Fruit fly (Drosophila melanogaster) whole organism, embryonic: ENCODE measurements around the gene Argk1.

ENCODE experiments used
- Atf-2 ChIP-seq: fragments of 200-800 bp; sonication (Bioruptor generic); optimal IDR thresholded peaks from 2 replicates; lab custom pipeline; 2016; ENCODE audit warnings: missing biosample characterization, missing genetic modification characterization
- Blimp-1 ChIP-seq: fragments of 200-800 bp; sonication (Bioruptor generic); optimal IDR thresholded peaks from 3 replicates; lab custom pipeline; 2018; ENCODE audit warnings: missing biosample characterization, missing genetic modification characterization, mild to moderate bottlenecking, moderate library complexity, missing genetic modification reagents
- CG10543 ChIP-seq: fragments of 200-800 bp; sonication (Bioruptor generic); optimal IDR thresholded peaks from 3 replicates; lab custom pipeline; 2017; ENCODE audit warnings: missing biosample characterization, mild to moderate bottlenecking, missing genetic modification characterization, moderate library complexity
- CG11723 ChIP-seq: fragments of 200-800 bp; sonication (Bioruptor generic); optimal IDR thresholded peaks from 2 replicates; lab custom pipeline; 2017; ENCODE audit warnings: missing biosample characterization, mild to moderate bottlenecking, missing genetic modification characterization
- CG12299 ChIP-seq: fragments of 200-800 bp; sonication (Bioruptor generic); optimal IDR thresholded peaks from 2 replicates; lab custom pipeline; 2018; ENCODE audit warnings: missing biosample characterization, mild to moderate bottlenecking, missing genetic modification characterization
- CG15269 ChIP-seq: fragments of 200-800 bp; sonication (Bioruptor generic); optimal IDR thresholded peaks from 2 replicates; lab custom pipeline; 2018; ENCODE audit warnings: missing biosample characterization, mild to moderate bottlenecking, missing genetic modification characterization, moderate library complexity
- CG2199 ChIP-seq: fragments of 200-800 bp; sonication (Bioruptor generic); IDR thresholded peaks from 3 replicates; pipeline ENCODE4 v1.3.6; 2022; ENCODE audit warnings: missing biosample characterization, missing genetic modification characterization
- CG3281 ChIP-seq: fragments of 200-800 bp; sonication (Bioruptor generic); optimal IDR thresholded peaks from 3 replicates; lab custom pipeline; 2017; ENCODE audit warnings: missing biosample characterization, mild to moderate bottlenecking, missing genetic modification characterization
- CG3726 ChIP-seq: fragments of 200-800 bp; sonication (Bioruptor generic); IDR thresholded peaks from 3 replicates; pipeline ENCODE4, ENCODE4 v1.3.6; 2022; ENCODE audit warnings: missing biosample characterization, missing genetic modification characterization
- CG4707 ChIP-seq: fragments of 200-800 bp; sonication (Bioruptor generic); optimal IDR thresholded peaks from 2 replicates; lab custom pipeline; 2018; ENCODE audit warnings: missing biosample characterization, mild to moderate bottlenecking, missing genetic modification characterization, moderate library complexity
- CG6683 ChIP-seq: fragments of 200-800 bp; sonication (Bioruptor generic); optimal IDR thresholded peaks from 2 replicates; lab custom pipeline; 2017; ENCODE audit warnings: missing biosample characterization, mild to moderate bottlenecking, missing genetic modification characterization, missing genetic modification reagents
- CG7556 ChIP-seq: fragments of 200-800 bp; sonication (Bioruptor generic); optimal IDR thresholded peaks from 2 replicates; lab custom pipeline; 2017; ENCODE audit warnings: missing biosample characterization, mild to moderate bottlenecking, missing genetic modification characterization
- CG7839 ChIP-seq: fragments of 200-800 bp; sonication (Bioruptor generic); optimal IDR thresholded peaks from 3 replicates; lab custom pipeline; 2018; ENCODE audit warnings: missing biosample characterization, mild to moderate bottlenecking, missing genetic modification characterization, moderate library complexity
- Dll ChIP-seq: fragments of 200-800 bp; sonication (Bioruptor generic); IDR thresholded peaks from 4 replicates; pipeline ENCODE4 v1.3.6; 2022; ENCODE audit warnings: missing biosample characterization, missing genetic modification characterization; ENCODE audit not compliant: partially characterized antibody
- Doc3 ChIP-seq: fragments of 200-800 bp; sonication (Bioruptor generic); IDR thresholded peaks from 3 replicates; pipeline ENCODE4 v1.3.6; 2022; ENCODE audit warnings: missing biosample characterization, missing genetic modification characterization; ENCODE audit not compliant: partially characterized antibody
- E2f1 ChIP-seq: fragments of 200-800 bp; sonication (Bioruptor generic); IDR thresholded peaks from 2 replicates; pipeline ENCODE4 v1.3.6; 2022; ENCODE audit warnings: missing biosample characterization, missing genetic modification characterization
- Ets65A ChIP-seq: fragments of 200-800 bp; sonication (Bioruptor generic); peaks from one replicate; lab custom pipeline; 2016; ENCODE audit warnings: missing biosample characterization, missing genetic modification characterization
- H15 ChIP-seq: fragments of 200-800 bp; sonication (Bioruptor generic); IDR thresholded peaks from 3 replicates; pipeline ENCODE4 v1.3.6; 2022; ENCODE audit warnings: missing biosample characterization, missing genetic modification characterization
- Hey ChIP-seq: fragments of 200-800 bp; sonication (Bioruptor generic); optimal IDR thresholded peaks from 3 replicates; lab custom pipeline; 2018; ENCODE audit warnings: missing biosample characterization, mild to moderate bottlenecking, missing genetic modification characterization
- MESR4 ChIP-seq: fragments of 200-800 bp; sonication (Bioruptor generic); optimal IDR thresholded peaks from 2 replicates; lab custom pipeline; 2018; ENCODE audit warnings: missing biosample characterization, mild to moderate bottlenecking, missing genetic modification characterization, moderate library complexity
- Med ChIP-seq: fragments of 200-800 bp; sonication (Bioruptor generic); peaks from one replicate; lab custom pipeline; 2016; ENCODE audit warnings: missing biosample characterization, missing genetic modification characterization, mild to moderate bottlenecking, inconsistent platforms, moderate library complexity
- Mes4 ChIP-seq: fragments of 200-800 bp; sonication (Bioruptor generic); optimal IDR thresholded peaks from 2 replicates; lab custom pipeline; 2016; ENCODE audit warnings: missing biosample characterization, missing genetic modification characterization
- Poxn ChIP-seq: fragments of 200-800 bp; sonication (Bioruptor generic); IDR thresholded peaks from 2 replicates; pipeline ENCODE4 v1.3.6; 2022; ENCODE audit warnings: missing biosample characterization, missing genetic modification characterization
- Trl ChIP-seq, 3 experiments: fragments of >200 bp in 2 of 3; fragments of 200-800 bp in 1 of 3; sonication (Bioruptor generic) in 1 of 3; optimal IDR thresholded peaks; 2 replicates in 1 of 3; 3 replicates in 2 of 3; lab custom pipeline; 2016 to 2017; ENCODE audit warnings: missing biosample characterization in 1 of 3, missing genetic modification characterization in 1 of 3
- amos ChIP-seq: fragments of 200-800 bp; sonication (Bioruptor generic); IDR thresholded peaks from 2 replicates; pipeline ENCODE4 v1.3.6; 2022; ENCODE audit warnings: missing biosample characterization, missing genetic modification characterization; ENCODE audit not compliant: partially characterized antibody
- ash1 ChIP-seq: fragments of 200-800 bp; sonication (Bioruptor generic); optimal IDR thresholded peaks from 2 replicates; lab custom pipeline; 2018; ENCODE audit warnings: missing biosample characterization, mild to moderate bottlenecking, missing genetic modification characterization
- bcd ChIP-seq: fragments of 200-800 bp; sonication (Bioruptor generic); optimal IDR thresholded peaks from 2 replicates; lab custom pipeline; 2017; ENCODE audit warnings: missing biosample characterization, mild to moderate bottlenecking, missing genetic modification characterization
- bigmax ChIP-seq: fragments of 200-800 bp; sonication (Bioruptor generic); optimal IDR thresholded peaks from 2 replicates; lab custom pipeline; 2018; ENCODE audit warnings: missing biosample characterization, mild to moderate bottlenecking, missing genetic modification characterization
- disco-r ChIP-seq: fragments of 200-800 bp; sonication (Bioruptor generic); optimal IDR thresholded peaks from 2 replicates; lab custom pipeline; 2016; ENCODE audit warnings: missing biosample characterization, missing genetic modification characterization
- dysf ChIP-seq: fragments of 200-800 bp; sonication (Bioruptor generic); IDR thresholded peaks from 3 replicates; pipeline ENCODE4 v1.3.6; 2022; ENCODE audit warnings: missing biosample characterization, missing genetic modification characterization
- fd3F ChIP-seq: fragments of 200-800 bp; sonication (Bioruptor generic); optimal IDR thresholded peaks from 2 replicates; lab custom pipeline; 2018; ENCODE audit warnings: missing biosample characterization, mild to moderate bottlenecking, missing genetic modification characterization, moderate library complexity
- fru ChIP-seq: fragments of >200 bp; optimal IDR thresholded peaks from 2 replicates; lab custom pipeline; 2017
- hth ChIP-seq: fragments of >200 bp; optimal IDR thresholded peaks from 2 replicates; lab custom pipeline; 2017; ENCODE audit warnings: inconsistent platforms
- lab ChIP-seq: fragments of 200-800 bp; sonication (Bioruptor generic); optimal IDR thresholded peaks from 3 replicates; lab custom pipeline; 2017; ENCODE audit warnings: missing biosample characterization, missing genetic modification characterization, mild to moderate bottlenecking, moderate library complexity, missing genetic modification reagents
- lmd ChIP-seq: fragments of 200-800 bp; sonication (Bioruptor generic); IDR thresholded peaks from 2 replicates; pipeline ENCODE4 v1.3.6; 2022; ENCODE audit warnings: missing biosample characterization, missing genetic modification characterization
- nom ChIP-seq: fragments of 200-800 bp; sonication (Bioruptor generic); optimal IDR thresholded peaks from 2 replicates; lab custom pipeline; 2017; ENCODE audit warnings: missing biosample characterization, missing genetic modification characterization, mild to moderate bottlenecking, moderate library complexity, missing genetic modification reagents
- pfk ChIP-seq: fragments of 200-800 bp; sonication (Bioruptor generic); optimal IDR thresholded peaks from 2 replicates; lab custom pipeline; 2018; ENCODE audit warnings: missing biosample characterization, mild to moderate bottlenecking, missing genetic modification characterization, moderate library complexity
- psq ChIP-seq: fragments of 200-800 bp; sonication (Bioruptor generic); optimal IDR thresholded peaks from 2 replicates; lab custom pipeline; 2017; ENCODE audit warnings: missing biosample characterization, missing genetic modification characterization
- pzg ChIP-seq: fragments of 200-800 bp; sonication (Bioruptor generic); optimal IDR thresholded peaks from 3 replicates; lab custom pipeline; 2018; ENCODE audit warnings: missing biosample characterization, mild to moderate bottlenecking, missing genetic modification characterization, moderate library complexity
- salm ChIP-seq: fragments of 200-800 bp; sonication (Bioruptor generic); optimal IDR thresholded peaks from 2 replicates; lab custom pipeline; 2018; ENCODE audit warnings: missing biosample characterization, mild to moderate bottlenecking, missing genetic modification characterization
- sob ChIP-seq: fragments of 200-800 bp; sonication (Bioruptor generic); IDR thresholded peaks from 2 replicates; pipeline ENCODE4 v1.3.6; 2022; ENCODE audit warnings: missing biosample characterization, missing genetic modification characterization
- sqz ChIP-seq: fragments of 200-800 bp; sonication (Bioruptor generic); optimal IDR thresholded peaks from 3 replicates; lab custom pipeline; 2018; ENCODE audit warnings: missing biosample characterization, mild to moderate bottlenecking, missing genetic modification characterization
- tap ChIP-seq: fragments of 200-800 bp; optimal IDR thresholded peaks from 3 replicates; lab custom pipeline; 2019; ENCODE audit warnings: missing biosample characterization, mild to moderate bottlenecking, missing genetic modification characterization, moderate library complexity
- tll ChIP-seq, 2 experiments: fragments of 200-800 bp in 1 of 2; fragments of >200 bp in 1 of 2; sonication (Bioruptor generic) in 1 of 2; optimal IDR thresholded peaks; 2 replicates each; lab custom pipeline; 2017 to 2019; ENCODE audit warnings: missing biosample characterization in 2 of 2, missing genetic modification characterization in 2 of 2, mild to moderate bottlenecking in 1 of 2, moderate library complexity in 1 of 2
- tx ChIP-seq: fragments of 200-800 bp; sonication (Bioruptor generic); optimal IDR thresholded peaks from 2 replicates; lab custom pipeline; 2016; ENCODE audit warnings: missing biosample characterization, missing genetic modification characterization
- unc-4 ChIP-seq: fragments of 200-800 bp; sonication (Bioruptor generic); IDR thresholded peaks from 2 replicates; pipeline ENCODE4 v1.3.6; 2022; ENCODE audit warnings: missing biosample characterization, missing genetic modification characterization; ENCODE audit not compliant: partially characterized antibody
- wdn ChIP-seq: fragments of 200-800 bp; sonication (Bioruptor generic); IDR thresholded peaks from 2 replicates; pipeline ENCODE4 v1.3.6; 2022; ENCODE audit warnings: missing biosample characterization, missing genetic modification characterization
- yki ChIP-seq: fragments of >200 bp; optimal IDR thresholded peaks from 3 replicates; lab custom pipeline; 2018
- zen ChIP-seq: fragments of 200-800 bp; sonication (Bioruptor generic); optimal IDR thresholded peaks from 3 replicates; lab custom pipeline; 2018; ENCODE audit warnings: missing biosample characterization, mild to moderate bottlenecking, missing genetic modification characterization, moderate library complexity

The Argk1 gene

dm6 chr3L:9042200-9042988 is 23.4 kb downstream of the Argk1 start (continued):
- peak; percentile 39 for TF ChIP-seq CG7556
- TF ChIP-seq sqz (GFP tag; lab: Kevin White, UChicago), result no peak
- no peak for TF ChIP-seq CG4707 (GFP tag; lab: Kevin White, UChicago)
- TF ChIP-seq pzg (GFP tag; lab: Kevin White, UChicago), result no peak
- TF ChIP-seq fru, result no peak
- TF ChIP-seq zen, result peak; percentile 76
- TF ChIP-seq CG15269 (tag; lab: Kevin White, UChicago), result peak; percentile 6
- TF ChIP-seq psq (GFP tag; lab: Kevin White, UChicago), result no peak
- TF ChIP-seq CG7839, result peak; percentile 59
- no peak for TF ChIP-seq unc-4 (GFP tag; lab: Robert Waterston, UW)
- TF ChIP-seq CG3726 (GFP tag; lab: Robert Waterston, UW), result no peak
- no peak for TF ChIP-seq Doc3 (GFP tag; lab: Robert Waterston, UW)
- TF ChIP-seq sob (GFP tag; lab: Robert Waterston, UW), result no peak
- no peak for TF ChIP-seq Hey (tag; lab: Kevin White, UChicago)
- no peak for TF ChIP-seq CG11723
- no peak for TF ChIP-seq CG10543 (GFP tag; lab: Kevin White, UChicago)
- TF ChIP-seq pfk (GFP tag; lab: Kevin White, UChicago), result no peak
- TF ChIP-seq Blimp-1 (GFP tag; lab: Kevin White, UChicago), result peak; percentile 86
- TF ChIP-seq bigmax (GFP tag; lab: Kevin White, UChicago), result no peak
- no peak for TF ChIP-seq amos (GFP tag; lab: Robert Waterston, UW)
- no peak for TF ChIP-seq Trl (optimal IDR thresholded peaks at IDR 0.05; lab: Kevin White, UChicago)
- TF ChIP-seq Trl (GFP tag; optimal IDR thresholded peaks at IDR 0.05; lab: Kevin White, UChicago), result no peak
- no peak for TF ChIP-seq CG6683
- no peak for TF ChIP-seq H15 (GFP tag; lab: Robert Waterston, UW)
- no peak for TF ChIP-seq wdn
- TF ChIP-seq tap, result peak; percentile 40
- TF ChIP-seq Dll (GFP tag; lab: Robert Waterston, UW), result no peak
- TF ChIP-seq MESR4 (GFP tag; lab: Kevin White, UChicago), result no peak
- no peak for TF ChIP-seq CG2199 (GFP tag; lab: Robert Waterston, UW)
- no peak for TF ChIP-seq tx (GFP tag; lab: Kevin White, UChicago)
- no peak for TF ChIP-seq Atf-2 (GFP tag; lab: Kevin White, UChicago)
- no peak for TF ChIP-seq yki (lab: Kevin White, UChicago)
- no peak for TF ChIP-seq E2f1 (GFP tag; lab: Robert Waterston, UW)
- TF ChIP-seq bcd, result peak; percentile 40
- peak; percentile 25; the same call in 1 of the 2 replicates for TF ChIP-seq lmd (GFP tag; lab: Robert Waterston, UW)
- TF ChIP-seq fd3F, result no peak
- no peak for TF ChIP-seq salm (tag; lab: Kevin White, UChicago)
- TF ChIP-seq nom (GFP tag; lab: Kevin White, UChicago), result no peak
- peak; percentile 62 for TF ChIP-seq Med
- no peak for TF ChIP-seq dysf
- TF ChIP-seq CG3281, result no peak
- TF ChIP-seq hth (lab: Kevin White, UChicago), result no peak
- TF ChIP-seq Ets65A (GFP tag; lab: Kevin White, UChicago), result no peak
- no peak for TF ChIP-seq ash1 (GFP tag; lab: Kevin White, UChicago)
- TF ChIP-seq Poxn (GFP tag; lab: Robert Waterston, UW), result no peak
- no peak for TF ChIP-seq Mes4
- no peak for TF ChIP-seq disco-r (GFP tag; lab: Kevin White, UChicago)
- TF ChIP-seq lab, result no peak
- peak in 1 of 2 experiments; percentile 98 for TF ChIP-seq tll (GFP tag; optimal IDR thresholded peaks at IDR 0.05; lab: Kevin White, UChicago)
- no peak for TF ChIP-seq CG12299
